Fruit fly (Drosophila melanogaster) whole organism, embryonic: Measurements from ENCODE around the gene CG9286.
A peak's percentile ranks its signal among the peaks of the same experiment; 100 is the strongest.

ENCODE experiments used
- BEAF-32 ChIP-seq: fragments of 200-800 bp; sonication (Bioruptor generic); optimal IDR thresholded peaks from 3 replicates; lab custom pipeline; 2017; ENCODE audit warnings: missing biosample characterization, missing genetic modification characterization, mild to moderate bottlenecking, moderate library complexity, missing genetic modification reagents
- CG11247 ChIP-seq: fragments of 200-800 bp; sonication (Bioruptor generic); IDR thresholded peaks from 2 replicates; pipeline ENCODE4 v1.3.6; 2022; ENCODE audit warnings: missing biosample characterization, missing genetic modification characterization
- CG17361 ChIP-seq: fragments of 200-800 bp; sonication (Bioruptor generic); IDR thresholded peaks from 3 replicates; pipeline ENCODE4 v1.3.6; 2022; ENCODE audit warnings: missing biosample characterization, missing genetic modification characterization
- CG17829 ChIP-seq: fragments of 200-800 bp; optimal IDR thresholded peaks from 2 replicates; lab custom pipeline; 2019; ENCODE audit warnings: missing biosample characterization, mild to moderate bottlenecking, missing genetic modification characterization, moderate library complexity
- CG2712 ChIP-seq: fragments of 200-800 bp; optimal IDR thresholded peaks from 3 replicates; lab custom pipeline; 2019; ENCODE audit warnings: missing biosample characterization, mild to moderate bottlenecking, missing genetic modification characterization, moderate library complexity
- CG30431 ChIP-seq: fragments of 200-800 bp; sonication (Bioruptor generic); optimal IDR thresholded peaks from 2 replicates; lab custom pipeline; 2017; ENCODE audit warnings: missing biosample characterization, missing genetic modification characterization
- CG3065 ChIP-seq: fragments of 200-800 bp; sonication (Bioruptor generic); optimal IDR thresholded peaks from 2 replicates; lab custom pipeline; 2016; ENCODE audit warnings: missing biosample characterization, missing genetic modification characterization
- CG32767 ChIP-seq: fragments of 200-800 bp; sonication (Bioruptor generic); IDR thresholded peaks from 2 replicates; pipeline ENCODE4 v1.3.6; 2022; ENCODE audit warnings: missing biosample characterization, missing genetic modification characterization
- CG3281 ChIP-seq: fragments of 200-800 bp; sonication (Bioruptor generic); optimal IDR thresholded peaks from 3 replicates; lab custom pipeline; 2017; ENCODE audit warnings: missing biosample characterization, mild to moderate bottlenecking, missing genetic modification characterization
- CG3726 ChIP-seq: fragments of 200-800 bp; sonication (Bioruptor generic); IDR thresholded peaks from 3 replicates; pipeline ENCODE4, ENCODE4 v1.3.6; 2022; ENCODE audit warnings: missing biosample characterization, missing genetic modification characterization
- CG4360 ChIP-seq: fragments of 200-800 bp; sonication (Bioruptor generic); IDR thresholded peaks from 2 replicates; pipeline ENCODE4 v1.3.6; 2022; ENCODE audit warnings: missing biosample characterization, missing genetic modification characterization
- CG4424 ChIP-seq: fragments of 200-800 bp; sonication (Bioruptor generic); optimal IDR thresholded peaks from 3 replicates; lab custom pipeline; 2016; ENCODE audit warnings: missing biosample characterization, missing genetic modification characterization
- CG8290 ChIP-seq, 3 experiments: fragments of 200-800 bp; sonication (Bioruptor generic); optimal IDR thresholded peaks; 2 replicates each; lab custom pipeline; 2016 to 2019; ENCODE audit warnings: missing biosample characterization in 3 of 3, missing genetic modification characterization in 3 of 3, mild to moderate bottlenecking in 2 of 3, moderate library complexity in 1 of 3
- CG8388 ChIP-seq: fragments of 200-800 bp; sonication (Bioruptor generic); optimal IDR thresholded peaks from 2 replicates; lab custom pipeline; 2019; ENCODE audit warnings: missing biosample characterization, mild to moderate bottlenecking, missing genetic modification characterization, moderate library complexity
- CTCF ChIP-seq: fragments of 200-800 bp; sonication (Bioruptor generic); optimal IDR thresholded peaks from 2 replicates; lab custom pipeline; 2017; ENCODE audit warnings: missing biosample characterization, mild to moderate bottlenecking, missing genetic modification characterization, moderate library complexity
- D19A ChIP-seq: fragments of 200-800 bp; optimal IDR thresholded peaks from 3 replicates; lab custom pipeline; 2019; ENCODE audit warnings: missing biosample characterization, mild to moderate bottlenecking, missing genetic modification characterization, moderate library complexity
- Hey ChIP-seq: fragments of 200-800 bp; sonication (Bioruptor generic); optimal IDR thresholded peaks from 3 replicates; lab custom pipeline; 2018; ENCODE audit warnings: missing biosample characterization, mild to moderate bottlenecking, missing genetic modification characterization
- Hr78 ChIP-seq, 2 experiments: fragments of 200-800 bp in 1 of 2; fragments of >200 bp in 1 of 2; sonication (Bioruptor generic) in 1 of 2; optimal IDR thresholded peaks; 2 replicates each; lab custom pipeline; 2017 to 2019; ENCODE audit warnings: missing biosample characterization in 2 of 2, missing genetic modification characterization in 2 of 2, mild to moderate bottlenecking in 1 of 2, moderate library complexity in 1 of 2
- Myb ChIP-seq: fragments of 200-800 bp; sonication (Bioruptor generic); optimal IDR thresholded peaks from 2 replicates; lab custom pipeline; 2016; ENCODE audit warnings: missing biosample characterization, missing genetic modification characterization
- NK7.1 ChIP-seq: fragments of 200-800 bp; sonication (Bioruptor generic); optimal IDR thresholded peaks from 3 replicates; lab custom pipeline; 2016; ENCODE audit warnings: missing biosample characterization, missing genetic modification characterization
- Rfx ChIP-seq: fragments of 200-800 bp; sonication (Bioruptor generic); IDR thresholded peaks from 2 replicates; pipeline ENCODE4 v1.3.6; 2022; ENCODE audit warnings: missing biosample characterization, missing genetic modification characterization
- Rx ChIP-seq: fragments of 200-800 bp; sonication (Bioruptor generic); IDR thresholded peaks from 2 replicates; pipeline ENCODE4 v1.3.6; 2022; ENCODE audit warnings: missing biosample characterization, missing genetic modification characterization
- Sox100B ChIP-seq: fragments of 200-800 bp; sonication (Bioruptor generic); optimal IDR thresholded peaks from 3 replicates; lab custom pipeline; 2018; ENCODE audit warnings: missing biosample characterization, mild to moderate bottlenecking, missing genetic modification characterization
- Sry-δ ChIP-seq: fragments of 200-800 bp; sonication (Bioruptor generic); optimal IDR thresholded peaks from 2 replicates; lab custom pipeline; 2016; ENCODE audit warnings: missing biosample characterization, missing genetic modification characterization
- Stat92E ChIP-seq, 3 experiments: fragments of >200 bp in 2 of 3; fragments of 200-800 bp in 1 of 3; sonication (Bioruptor generic) in 1 of 3; optimal IDR thresholded peaks; 2 replicates each; lab custom pipeline; 2017 to 2019; ENCODE audit warnings: missing biosample characterization in 3 of 3, missing genetic modification characterization in 3 of 3, mild to moderate bottlenecking in 1 of 3, moderate library complexity in 1 of 3
- Tbp ChIP-seq: fragments of >200 bp; optimal IDR thresholded peaks from 2 replicates; lab custom pipeline; 2018; ENCODE audit warnings: missing biosample characterization, missing genetic modification characterization
- Xrp1 ChIP-seq: fragments of 200-800 bp; sonication (Bioruptor generic); IDR thresholded peaks from 2 replicates; pipeline ENCODE4 v1.3.6; 2022; ENCODE audit warnings: missing biosample characterization, missing genetic modification characterization
- bbx ChIP-seq: fragments of 200-800 bp; sonication (Bioruptor generic); IDR thresholded peaks from 2 replicates; pipeline ENCODE4 v1.3.6; 2022; ENCODE audit warnings: missing biosample characterization, missing genetic modification characterization; ENCODE audit not compliant: partially characterized antibody
- bsh ChIP-seq, 2 experiments: fragments of 200-800 bp; sonication (Bioruptor generic); optimal IDR thresholded peaks; 2 replicates each; lab custom pipeline; 2017 to 2018; ENCODE audit warnings: mild to moderate bottlenecking in 2 of 2, missing biosample characterization in 2 of 2, missing genetic modification characterization in 2 of 2, moderate library complexity in 1 of 2
- cas ChIP-seq: fragments of 200-800 bp; sonication (Bioruptor generic); IDR thresholded peaks from 2 replicates; pipeline ENCODE4 v1.3.6; 2022; ENCODE audit warnings: missing biosample characterization, missing genetic modification characterization
- chinmo ChIP-seq: fragments of 200-800 bp; sonication (Bioruptor generic); IDR thresholded peaks from 4 replicates; pipeline ENCODE4 v1.3.6; 2022; ENCODE audit warnings: missing biosample characterization, missing genetic modification characterization; ENCODE audit not compliant: partially characterized antibody
- danr ChIP-seq: fragments of 200-800 bp; sonication (Bioruptor generic); IDR thresholded peaks from 2 replicates; pipeline ENCODE4 v1.3.6; 2022; ENCODE audit warnings: missing biosample characterization, missing genetic modification characterization
- gem ChIP-seq: fragments of 200-800 bp; sonication (Bioruptor generic); optimal IDR thresholded peaks from 2 replicates; lab custom pipeline; 2019; ENCODE audit warnings: missing biosample characterization, mild to moderate bottlenecking, missing genetic modification characterization, moderate library complexity
- grau ChIP-seq: fragments of 200-800 bp; optimal IDR thresholded peaks from 3 replicates; lab custom pipeline; 2019; ENCODE audit warnings: missing biosample characterization, mild to moderate bottlenecking, missing genetic modification characterization, moderate library complexity
- kah ChIP-seq: fragments of 200-800 bp; sonication (Bioruptor generic); optimal IDR thresholded peaks from 2 replicates; lab custom pipeline; 2018; ENCODE audit warnings: missing biosample characterization, mild to moderate bottlenecking, missing genetic modification characterization
- knrl ChIP-seq: fragments of 200-800 bp; sonication (Bioruptor generic); IDR thresholded peaks from 3 replicates; pipeline ENCODE4 v1.3.6; 2022; ENCODE audit warnings: missing biosample characterization, missing genetic modification characterization; ENCODE audit not compliant: partially characterized antibody
- nau ChIP-seq: fragments of 200-800 bp; sonication (Bioruptor generic); optimal IDR thresholded peaks from 3 replicates; lab custom pipeline; 2017; ENCODE audit warnings: missing biosample characterization, mild to moderate bottlenecking, missing genetic modification characterization, missing genetic modification reagents
- nerfin-2 ChIP-seq: fragments of 200-800 bp; sonication (Bioruptor generic); IDR thresholded peaks from 2 replicates; pipeline ENCODE4 v1.3.6; 2022; ENCODE audit warnings: missing biosample characterization, missing genetic modification characterization; ENCODE audit not compliant: partially characterized antibody
- nmo ChIP-seq: fragments of 200-800 bp; sonication (Bioruptor generic); optimal IDR thresholded peaks from 2 replicates; lab custom pipeline; 2018; ENCODE audit warnings: missing biosample characterization, mild to moderate bottlenecking, missing genetic modification characterization, moderate library complexity
- org-1 ChIP-seq: fragments of 200-800 bp; sonication (Bioruptor generic); optimal IDR thresholded peaks from 2 replicates; lab custom pipeline; 2017; ENCODE audit warnings: missing biosample characterization, missing genetic modification characterization
- pb ChIP-seq: fragments of 200-800 bp; sonication (Bioruptor generic); optimal IDR thresholded peaks from 3 replicates; lab custom pipeline; 2016; ENCODE audit warnings: missing biosample characterization, missing genetic modification characterization
- phol ChIP-seq: fragments of 200-800 bp; sonication (Bioruptor generic); optimal IDR thresholded peaks from 3 replicates; lab custom pipeline; 2018; ENCODE audit warnings: missing biosample characterization, mild to moderate bottlenecking, missing genetic modification characterization, moderate library complexity
- repo ChIP-seq: fragments of 200-800 bp; sonication (Bioruptor generic); optimal IDR thresholded peaks from 2 replicates; lab custom pipeline; 2016; ENCODE audit warnings: missing biosample characterization, missing genetic modification characterization
- row ChIP-seq: fragments of 200-800 bp; sonication (Bioruptor generic); IDR thresholded peaks from 3 replicates; pipeline ENCODE4 v1.3.6; 2022; ENCODE audit warnings: missing biosample characterization, missing genetic modification characterization
- run ChIP-seq: fragments of 200-800 bp; sonication (Bioruptor generic); optimal IDR thresholded peaks from 3 replicates; lab custom pipeline; 2018; ENCODE audit warnings: missing biosample characterization, mild to moderate bottlenecking, missing genetic modification characterization
- sug ChIP-seq: fragments of 200-800 bp; optimal IDR thresholded peaks from 2 replicates; lab custom pipeline; 2019; ENCODE audit warnings: missing biosample characterization, mild to moderate bottlenecking, missing genetic modification characterization, moderate library complexity
- tna ChIP-seq: fragments of 200-800 bp; sonication (Bioruptor generic); IDR thresholded peaks from 2 replicates; pipeline ENCODE4 v1.3.6; 2022; ENCODE audit warnings: missing biosample characterization, missing genetic modification characterization; ENCODE audit not compliant: partially characterized antibody
- tup ChIP-seq: fragments of 200-800 bp; sonication (Bioruptor generic); optimal IDR thresholded peaks from 2 replicates; lab custom pipeline; 2016; ENCODE audit warnings: missing biosample characterization, mild to moderate bottlenecking, missing genetic modification characterization, moderate library complexity
- vnd ChIP-seq: fragments of 200-800 bp; sonication (Bioruptor generic); IDR thresholded peaks from 3 replicates; pipeline ENCODE4 v1.3.6; 2022; ENCODE audit warnings: missing biosample characterization, missing genetic modification characterization; ENCODE audit not compliant: partially characterized antibody
- yki ChIP-seq: fragments of >200 bp; optimal IDR thresholded peaks from 3 replicates; lab custom pipeline; 2018
- zfh1 ChIP-seq: fragments of 200-800 bp; sonication (Bioruptor generic); IDR thresholded peaks from 3 replicates; pipeline ENCODE4 v1.3.6; 2022; ENCODE audit warnings: missing biosample characterization, missing genetic modification characterization

Gene CG9286

DNA sequence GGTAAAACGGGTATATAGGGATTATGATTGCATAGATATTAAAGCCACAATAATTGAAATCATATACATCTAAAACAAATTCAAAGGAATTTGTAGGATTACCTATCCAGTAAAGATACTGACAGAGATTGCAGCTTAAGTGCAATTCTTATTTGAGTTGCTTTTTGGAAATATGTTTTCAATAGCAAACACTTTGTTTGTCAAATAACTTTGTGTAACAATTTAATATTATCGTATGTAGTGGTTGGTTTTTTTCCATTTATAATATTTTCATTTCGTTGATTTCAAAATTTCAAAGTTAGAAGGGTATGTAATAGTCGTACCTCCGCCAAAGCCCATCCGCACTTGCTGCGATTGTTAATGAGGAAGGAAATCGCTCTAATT, 25.9 kb downstream of the CG9286 start:
- TF ChIP-seq tna (GFP tag; lab: Robert Waterston, UW): no peak
- no peak for TF ChIP-seq CG2712 (tag; lab: Kevin White, UChicago)
- peak; percentile 13 for TF ChIP-seq D19A
- no peak for TF ChIP-seq yki (lab: Kevin White, UChicago)
- no peak for TF ChIP-seq Hey (tag; lab: Kevin White, UChicago)
- no peak for TF ChIP-seq org-1 (GFP tag; lab: Kevin White, UChicago)
- TF ChIP-seq CG3065: no peak
- peak; percentile 16 for TF ChIP-seq Sox100B
- TF ChIP-seq CG3726: no peak
- TF ChIP-seq CG3281 (GFP tag; lab: Kevin White, UChicago): no peak
- no peak for TF ChIP-seq CTCF (GFP tag; lab: Kevin White, UChicago)
- no peak for TF ChIP-seq sug
- TF ChIP-seq BEAF-32 (GFP tag; lab: Kevin White, UChicago): no peak
- no peak for TF ChIP-seq Rfx (GFP tag; lab: Robert Waterston, UW)
- TF ChIP-seq gem (tag; lab: Kevin White, UChicago): peak; percentile 34
- TF ChIP-seq CG30431: no peak
- TF ChIP-seq knrl (GFP tag; lab: Robert Waterston, UW): no peak
- no peak for TF ChIP-seq Sry-δ (GFP tag; lab: Kevin White, UChicago)
- no peak for TF ChIP-seq tup (GFP tag; lab: Kevin White, UChicago)
- no peak for TF ChIP-seq Rx (GFP tag; lab: Robert Waterston, UW)
- no peak for TF ChIP-seq CG11247 (GFP tag; lab: Robert Waterston, UW)
- TF ChIP-seq phol: peak; percentile 7
- TF ChIP-seq grau: no peak
- no peak for TF ChIP-seq NK7.1 (GFP tag; lab: Kevin White, UChicago)
- no peak for TF ChIP-seq chinmo
- no peak for TF ChIP-seq Hr78 (GFP tag; optimal IDR thresholded peaks at IDR 0.05; lab: Kevin White, UChicago)
- no peak for TF ChIP-seq CG8290 (GFP tag; optimal IDR thresholded peaks at IDR 0.05; lab: Kevin White, UChicago)
- no peak for TF ChIP-seq CG8290 (tag; optimal IDR thresholded peaks at IDR 0.05; lab: Kevin White, UChicago)
- TF ChIP-seq CG4424 (GFP tag; lab: Kevin White, UChicago): no peak
- TF ChIP-seq bbx (GFP tag; lab: Robert Waterston, UW): no peak
- TF ChIP-seq nerfin-2: no peak
- TF ChIP-seq CG17361: 0 out of 3 replicates have a peak, but pooled peaks have one; percentile 23
- no peak for TF ChIP-seq nau
- no peak for TF ChIP-seq vnd (GFP tag; lab: Robert Waterston, UW)
- TF ChIP-seq run (tag; lab: Kevin White, UChicago): no peak
- TF ChIP-seq repo (GFP tag; lab: Kevin White, UChicago): no peak
- no peak for TF ChIP-seq kah (GFP tag; lab: Kevin White, UChicago)
- TF ChIP-seq Tbp: no peak
- peak; percentile 11; the same call in 1 of the 2 replicates for TF ChIP-seq Xrp1 (GFP tag; lab: Robert Waterston, UW)
- TF ChIP-seq danr (GFP tag; lab: Robert Waterston, UW): no peak
- peak in 1 of 2 experiments; percentile 1 for TF ChIP-seq bsh (GFP tag; optimal IDR thresholded peaks at IDR 0.05; lab: Kevin White, UChicago)
- 0 out of 3 replicates have a peak, but pooled peaks have one; percentile 17 for TF ChIP-seq row (GFP tag; lab: Robert Waterston, UW)
- no peak for TF ChIP-seq CG32767 (GFP tag; lab: Robert Waterston, UW)
- TF ChIP-seq CG17829 (tag; lab: Kevin White, UChicago): no peak
- no peak for TF ChIP-seq Myb (GFP tag; lab: Kevin White, UChicago)
- TF ChIP-seq pb (GFP tag; lab: Kevin White, UChicago): no peak
- TF ChIP-seq nmo (GFP tag; lab: Kevin White, UChicago): peak; percentile 21
- no peak for TF ChIP-seq cas (GFP tag; lab: Robert Waterston, UW)
- TF ChIP-seq CG8388 (GFP tag; lab: Kevin White, UChicago): no peak
- no peak for TF ChIP-seq CG4360 (GFP tag; lab: Robert Waterston, UW)
- TF ChIP-seq Stat92E (GFP tag; optimal IDR thresholded peaks at IDR 0.05; lab: Kevin White, UChicago): no peak
- no peak for TF ChIP-seq zfh1 (GFP tag; lab: Robert Waterston, UW)
